Worm (Caenorhabditis elegans): ENCODE results near the gene dnj-9.

The dnj-9 gene

DNA sequence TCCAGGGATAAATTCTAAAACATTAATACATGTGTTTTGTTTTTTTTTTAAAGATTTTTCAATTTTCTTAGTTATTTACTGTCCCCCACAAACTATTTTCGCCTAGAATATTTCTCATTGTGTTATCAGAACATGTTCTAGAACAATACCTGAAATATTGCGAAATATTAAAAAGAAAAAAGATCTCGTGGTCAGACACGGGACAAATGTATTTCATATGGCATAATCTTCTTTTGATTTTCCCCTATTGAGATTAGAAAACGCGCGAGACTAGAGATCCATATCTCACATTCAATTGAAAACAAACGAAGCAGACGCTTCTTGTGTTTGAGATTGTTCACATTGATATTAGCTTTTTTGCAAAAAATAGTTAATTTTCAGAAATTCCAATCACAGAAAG, 4.3 kb downstream of the dnj-9 start (continued):
- TF ChIP-seq mdl-1 (tag; optimal IDR thresholded peaks at IDR 0.05) (no peak), swsn-7 (tag; optimal IDR thresholded peaks at IDR 0.05) (no peak), sptf-1 (tag; optimal IDR thresholded peaks at IDR 0.05) (no peak), Y116A8C.19 (tag; optimal IDR thresholded peaks at IDR 0.05; ENCODE audit: borderline replicate concordance) (no peak), pax-3 (tag; optimal IDR thresholded peaks at IDR 0.05) (peak; percentile 38), ets-5 (GFP tag; IDR thresholded peaks at IDR 0.05) (no peak), tlp-1 (tag; optimal IDR thresholded peaks at IDR 0.05) (no peak), dsc-1 (tag; optimal IDR thresholded peaks at IDR 0.05) (peak; percentile 70), ces-1 (GFP tag; optimal IDR thresholded peaks at IDR 0.05) (no peak), ceh-63 (GFP tag; optimal IDR thresholded peaks at IDR 0.05) (no peak), nhr-85 (tag) (peak; percentile 88), unc-30 (tag; optimal IDR thresholded peaks at IDR 0.05) (no peak)

DNA sequence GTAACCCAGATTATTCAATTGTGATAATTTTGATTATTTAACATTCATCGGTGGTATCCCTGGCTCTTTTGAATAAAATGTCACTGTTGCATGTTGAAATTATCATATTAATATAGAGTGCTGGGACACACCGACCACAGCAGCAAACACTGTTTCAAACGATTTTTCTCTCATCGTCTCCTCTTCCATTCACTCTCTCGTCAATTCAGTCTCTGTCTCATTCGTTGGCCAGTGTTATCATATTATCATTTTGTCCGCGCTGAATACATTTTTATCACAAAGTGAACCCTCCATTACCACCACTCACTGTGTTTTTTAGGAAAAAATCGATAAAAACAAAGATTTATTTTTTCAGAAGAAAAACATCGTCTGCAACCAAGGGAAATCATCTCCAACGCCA, 5.2 kb downstream of the dnj-9 start:
- TF ChIP-seq ama-1 (optimal IDR thresholded peaks at IDR 0.05) (no peak), aly-2 (tag; optimal IDR thresholded peaks at IDR 0.05) (no peak), efl-1 (optimal IDR thresholded peaks at IDR 0.05) (no peak), efl-1 (GFP tag; optimal IDR thresholded peaks at IDR 0.05 in 1 of 2) (peak in 1 of 2 experiments; percentile 69), hlh-17 (GFP tag; optimal IDR thresholded peaks at IDR 0.05; ENCODE audit: borderline replicate concordance) (no peak), mdl-1 (tag; optimal IDR thresholded peaks at IDR 0.05) (no peak), pag-3 (tag; optimal IDR thresholded peaks at IDR 0.05; ENCODE audit: borderline replicate concordance, insufficient read depth) (no peak), F16B12.6 (tag; optimal IDR thresholded peaks at IDR 0.05) (no peak), nhr-12 (tag; optimal IDR thresholded peaks at IDR 0.05) (no peak), lin-14 (GFP tag; optimal IDR thresholded peaks at IDR 0.05) (peak; percentile 8), snu-23 (GFP tag; optimal IDR thresholded peaks at IDR 0.05) (peak; percentile 4), lin-35 (GFP tag; optimal IDR thresholded peaks at IDR 0.05) (peak in 1 of 2 experiments; percentile 25), lsy-2 (tag; optimal IDR thresholded peaks at IDR 0.05) (no peak), nhr-47 (tag; optimal IDR thresholded peaks at IDR 0.05) (no peak), fkh-10 (GFP tag; optimal IDR thresholded peaks at IDR 0.05) (no peak), elt-2 (tag; optimal IDR thresholded peaks at IDR 0.05) (peak; percentile 85), Y116A8C.19 (tag; optimal IDR thresholded peaks at IDR 0.05; ENCODE audit: borderline replicate concordance) (no peak), lin-39 (tag; optimal IDR thresholded peaks at IDR 0.05) (no peak), nhr-77 (tag; optimal IDR thresholded peaks at IDR 0.05) (no peak), C04F5.9 (tag; optimal IDR thresholded peaks at IDR 0.05) (no peak), unc-98 (GFP tag; IDR thresholded peaks at IDR 0.05) (no peak), pqm-1 (tag; optimal IDR thresholded peaks at IDR 0.05) (no peak), unc-130 (tag; optimal IDR thresholded peaks at IDR 0.05) (peak; percentile 5), sox-4 (tag; optimal IDR thresholded peaks at IDR 0.05) (no peak), nhr-90 (tag; optimal IDR thresholded peaks at IDR 0.05; ENCODE audit: poor library complexity) (peak; percentile 6), rnt-1 (tag; optimal IDR thresholded peaks at IDR 0.05) (no peak), mef-2 (tag; optimal IDR thresholded peaks at IDR 0.05) (no peak), mep-1 (tag; optimal IDR thresholded peaks at IDR 0.05) (no peak), elt-3 (tag; optimal IDR thresholded peaks at IDR 0.05) (peak in 1 of 6 experiments; percentile 45), unc-86 (tag; optimal IDR thresholded peaks at IDR 0.05) (no peak), blmp-1 (tag; optimal IDR thresholded peaks at IDR 0.05) (peak; percentile 32), nhr-20 (tag; optimal IDR thresholded peaks at IDR 0.05) (peak; percentile 32), snpc-4 (tag; optimal IDR thresholded peaks at IDR 0.05) (no peak), ceh-90 (tag; optimal IDR thresholded peaks at IDR 0.05) (no peak)

Measured in whole organism, L1 larva.